Worm (Caenorhabditis elegans) whole organism, early embryonic: Measurements from ENCODE around the gene xpf-1.

Experiments used
- B0310.2 ChIP-seq: sonication (generic microtip); optimal IDR thresholded peaks from 2 replicates; lab custom pipeline; 2016; ENCODE audit warnings: mild to moderate bottlenecking, missing genetic modification characterization, missing compliant biosample characterization
- F13C5.2 ChIP-seq: sonication (generic microtip); optimal IDR thresholded peaks from 2 replicates; lab custom pipeline; 2017; ENCODE audit warnings: mild to moderate bottlenecking, missing genetic modification characterization, inconsistent platforms, missing compliant biosample characterization
- aly-1 ChIP-seq: sonication (generic microtip); optimal IDR thresholded peaks from 2 replicates; lab custom pipeline; 2016; ENCODE audit warnings: missing genetic modification characterization, missing compliant biosample characterization
- ama-1 ChIP-seq: fragments of 150-350 bp; optimal IDR thresholded peaks from 2 replicates; lab custom pipeline; 2014
- ceh-13 ChIP-seq: fragments of 200-800 bp; sonication (Bioruptor generic); optimal IDR thresholded peaks from 2 replicates; lab custom pipeline; 2018; ENCODE audit warnings: mild to moderate bottlenecking, missing genetic modification characterization, missing compliant biosample characterization
- ceh-36 ChIP-seq: sonication (generic microtip); optimal IDR thresholded peaks from 2 replicates; lab custom pipeline; 2016; ENCODE audit warnings: missing genetic modification characterization, inconsistent platforms, missing compliant biosample characterization
- ets-7 ChIP-seq: sonication (generic microtip); optimal IDR thresholded peaks from 2 replicates; lab custom pipeline; 2016; ENCODE audit warnings: missing genotype, missing genetic modification characterization, missing compliant biosample characterization
- flt-1 ChIP-seq: fragments of 200-800 bp; sonication (Bioruptor generic); IDR thresholded peaks from 2 replicates; pipeline ENCODE4 v1.3.6; 2022; ENCODE audit warnings: missing genetic modification characterization, missing compliant biosample characterization
- hmbx-1 ChIP-seq: sonication (generic microtip); optimal IDR thresholded peaks from 2 replicates; lab custom pipeline; 2016; ENCODE audit warnings: mild to moderate bottlenecking, missing genetic modification characterization, missing compliant biosample characterization
- hmg-4 ChIP-seq: fragments of 200-800 bp; sonication (Bioruptor generic); optimal IDR thresholded peaks from 2 replicates; lab custom pipeline; 2018; ENCODE audit warnings: mild to moderate bottlenecking, missing genetic modification characterization, missing compliant biosample characterization
- hnd-1 ChIP-seq: sonication (generic microtip); optimal IDR thresholded peaks from 2 replicates; lab custom pipeline; 2016; ENCODE audit warnings: missing genetic modification characterization, missing compliant biosample characterization
- pes-1 ChIP-seq: fragments of 200-800 bp; sonication (Bioruptor generic); IDR thresholded peaks from 2 replicates; pipeline ENCODE4 v1.3.6; 2022; ENCODE audit warnings: missing genetic modification reagents, missing genetic modification characterization, missing compliant biosample characterization
- scrt-1 ChIP-seq: fragments of 200-800 bp; sonication (Bioruptor generic); IDR thresholded peaks from 2 replicates; pipeline ENCODE4 v1.3.6; 2022; ENCODE audit warnings: missing genetic modification characterization, missing compliant biosample characterization
- sea-1 ChIP-seq: fragments of 200-800 bp; sonication (Bioruptor generic); conservative IDR thresholded peaks from 2 replicates; pipeline ENCODE4 v1.3.6; 2022; ENCODE audit warnings: missing genetic modification characterization, missing compliant biosample characterization
- tbx-11 ChIP-seq: fragments of 200-800 bp; sonication (Bioruptor generic); IDR thresholded peaks from 2 replicates; pipeline ENCODE4 v1.3.6; 2022; ENCODE audit warnings: missing genetic modification characterization, missing compliant biosample characterization
- tbx-37 ChIP-seq: fragments of 200-800 bp; sonication (Bioruptor generic); conservative IDR thresholded peaks from 2 replicates; pipeline ENCODE4 v1.3.6; 2022; ENCODE audit warnings: missing genetic modification reagents, missing genetic modification characterization, missing compliant biosample characterization
- tra-4 ChIP-seq: sonication (generic microtip); optimal IDR thresholded peaks from 2 replicates; lab custom pipeline; 2017; ENCODE audit warnings: missing genetic modification characterization, missing compliant biosample characterization

xpf-1 gene

ce11 chrII:11709464-11709863, 13.5 kb downstream of the xpf-1 start, which contains the start of gene fcmt-1:
Gene fcmt-1, minus strand, starts transcription at chrII:11709564.
- no peak for TF ChIP-seq ets-7
- no peak for TF ChIP-seq hnd-1
- TF ChIP-seq pes-1 = no peak
- no peak for TF ChIP-seq flt-1 (GFP tag; lab: Robert Waterston, UW)
- no peak for TF ChIP-seq tbx-11
- no peak for TF ChIP-seq F13C5.2 (tag; lab: Kevin White, UChicago)
- no peak for TF ChIP-seq ceh-13
- no peak for TF ChIP-seq scrt-1 (GFP tag; lab: Robert Waterston, UW)
- no peak for TF ChIP-seq hmbx-1 (tag; lab: Kevin White, UChicago)
- no peak for TF ChIP-seq ceh-36 (tag; lab: Kevin White, UChicago)
- TF ChIP-seq hmg-4 (GFP tag; lab: Kevin White, UChicago) = no peak

ce11 chrII:11710771-11711170, 14.8 kb downstream of the xpf-1 start:
- TF ChIP-seq sea-1 (no peak), B0310.2 (tag; lab: Kevin White, UChicago) (no peak), hnd-1 (no peak), scrt-1 (GFP tag; lab: Robert Waterston, UW) (no peak), ets-7 (no peak), ceh-13 (no peak), aly-1 (tag; lab: Kevin White, UChicago) (no peak), ama-1 (lab: Kevin White, UChicago) (no peak)

ce11 chrII:11713569-11713968, 17.6 kb downstream of the xpf-1 start, which contains the start of gene F13D12.10:
Gene F13D12.10, plus strand, starts transcription at chrII:11713799.
- TF ChIP-seq sea-1 (no peak), F13C5.2 (tag; lab: Kevin White, UChicago) (no peak)

DNA sequence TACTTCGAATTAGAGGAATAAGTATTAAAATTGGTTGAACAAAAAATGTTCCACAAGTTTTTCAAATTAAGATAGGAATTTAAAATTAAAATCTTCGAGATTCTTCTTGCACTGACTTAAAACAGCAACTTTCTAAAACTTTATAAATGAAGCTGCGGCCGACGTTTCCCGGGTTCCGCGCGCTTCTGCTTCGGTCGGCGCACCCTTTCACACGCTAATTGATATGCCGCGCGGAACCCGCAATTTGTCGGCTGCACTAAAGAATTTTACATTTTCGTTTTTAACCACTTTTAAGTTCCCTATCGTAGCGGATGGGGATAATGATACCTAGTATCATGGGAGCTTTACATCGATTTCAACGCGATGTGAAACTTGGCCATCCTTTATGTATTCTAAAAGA, 18.8 kb downstream of the xpf-1 start:
- TF ChIP-seq ets-7 (no peak), pes-1 (no peak), tbx-11 (no peak), B0310.2 (tag; lab: Kevin White, UChicago) (no peak), hnd-1 (no peak), ceh-13 (no peak), hmg-4 (GFP tag; lab: Kevin White, UChicago) (no peak), tbx-37 (no peak), scrt-1 (GFP tag; lab: Robert Waterston, UW) (no peak), aly-1 (tag; lab: Kevin White, UChicago) (no peak), ama-1 (lab: Kevin White, UChicago) (no peak), hmbx-1 (tag; lab: Kevin White, UChicago) (no peak), tra-4 (no peak), sea-1 (no peak), flt-1 (GFP tag; lab: Robert Waterston, UW) (no peak), F13C5.2 (tag; lab: Kevin White, UChicago) (no peak), ceh-36 (tag; lab: Kevin White, UChicago) (no peak)

ce11 chrII:11719533-11719932, 23.6 kb downstream of the xpf-1 start:
- TF ChIP-seq sea-1 (no peak), aly-1 (tag; lab: Kevin White, UChicago) (no peak), hnd-1 (no peak), B0310.2 (tag; lab: Kevin White, UChicago) (no peak), ets-7 (no peak), hmg-4 (GFP tag; lab: Kevin White, UChicago) (no peak), scrt-1 (GFP tag; lab: Robert Waterston, UW) (no peak), flt-1 (GFP tag; lab: Robert Waterston, UW) (no peak), ceh-13 (no peak), ceh-36 (tag; lab: Kevin White, UChicago) (no peak), pes-1 (no peak), tbx-11 (no peak), hmbx-1 (tag; lab: Kevin White, UChicago) (no peak), tra-4 (no peak), ama-1 (lab: Kevin White, UChicago) (no peak), tbx-37 (no peak)

DNA sequence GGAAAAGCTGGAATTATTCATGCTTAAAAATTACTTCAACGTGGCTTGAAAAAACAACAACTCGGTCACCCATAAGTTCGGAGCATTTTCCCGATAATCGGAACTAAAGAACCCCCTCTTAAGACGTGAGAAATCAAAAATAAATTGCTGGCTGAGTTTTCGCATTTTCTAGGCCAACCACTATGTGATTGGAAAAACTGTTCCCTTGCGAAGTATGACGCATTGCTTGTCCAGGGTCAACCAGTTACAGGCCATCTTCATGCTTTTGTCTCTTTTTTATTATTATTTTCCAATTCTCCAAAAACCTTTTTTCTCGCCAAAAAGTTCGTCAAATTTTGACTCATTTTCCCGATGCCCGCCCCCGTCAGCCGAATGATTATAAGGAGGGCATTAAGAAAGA, 24.1 kb downstream of the xpf-1 start, which contains the start of gene F13D12.3:
Gene F13D12.3, plus strand, starts transcription at position 301 of the 400 bp plus-strand sequence.
- no peak for TF ChIP-seq B0310.2 (tag; lab: Kevin White, UChicago)
- no peak for TF ChIP-seq ama-1 (lab: Kevin White, UChicago)
- TF ChIP-seq F13C5.2 (tag; lab: Kevin White, UChicago) = no peak
- no peak for TF ChIP-seq tra-4
- no peak for TF ChIP-seq flt-1 (GFP tag; lab: Robert Waterston, UW)
- no peak for TF ChIP-seq tbx-11
- no peak for TF ChIP-seq aly-1 (tag; lab: Kevin White, UChicago)
- TF ChIP-seq hnd-1 = no peak
- no peak for TF ChIP-seq ceh-36 (tag; lab: Kevin White, UChicago)
- no peak for TF ChIP-seq hmbx-1 (tag; lab: Kevin White, UChicago)
- TF ChIP-seq sea-1 = no peak
- TF ChIP-seq ceh-13 = no peak
- no peak for TF ChIP-seq pes-1
- TF ChIP-seq tbx-37 = no peak
- TF ChIP-seq scrt-1 (GFP tag; lab: Robert Waterston, UW) = no peak
- TF ChIP-seq hmg-4 (GFP tag; lab: Kevin White, UChicago) = no peak
- no peak for TF ChIP-seq ets-7

ce11 chrII:11720819-11721218, 24.8 kb downstream of the xpf-1 start:
- TF ChIP-seq hmbx-1 (tag; lab: Kevin White, UChicago) (no peak), tbx-37 (no peak), ceh-36 (tag; lab: Kevin White, UChicago) (no peak), hmg-4 (GFP tag; lab: Kevin White, UChicago) (no peak), flt-1 (GFP tag; lab: Robert Waterston, UW) (no peak), pes-1 (no peak), ceh-13 (no peak), F13C5.2 (tag; lab: Kevin White, UChicago) (no peak)

DNA sequence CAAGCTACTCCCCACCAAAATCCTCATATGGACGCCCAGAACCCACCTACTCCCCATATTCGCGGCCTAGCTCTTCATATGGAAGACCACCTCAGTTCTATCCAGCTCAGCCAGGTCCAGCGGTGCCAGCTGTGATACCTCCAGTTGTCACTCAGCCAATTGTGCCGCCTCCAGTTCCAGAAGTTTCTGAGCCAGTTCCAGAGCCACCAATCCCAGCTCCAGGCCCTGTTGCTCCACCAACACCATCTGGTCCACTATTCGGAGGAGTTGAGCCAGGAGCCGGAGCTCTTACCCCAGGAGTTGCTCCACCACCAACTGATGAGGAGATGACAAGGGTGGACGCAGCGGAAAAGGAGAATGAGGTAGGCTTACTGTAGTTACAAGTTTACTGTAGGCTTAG, 25.6 kb downstream of the xpf-1 start:
- TF ChIP-seq ama-1 (lab: Kevin White, UChicago) = no peak
- no peak for TF ChIP-seq tbx-37
